Worm (Caenorhabditis elegans) whole organism, L2 larva: ENCODE measurements around the gene emc-3.

ENCODE experiments used
- blmp-1 ChIP-seq: sonication (generic microtip); optimal IDR thresholded peaks from 2 replicates; lab custom pipeline; 2017; ENCODE audit warnings: missing genetic modification characterization, mild to moderate bottlenecking, missing compliant biosample characterization, antibody characterized with exemption, moderate library complexity; ENCODE audit not compliant: insufficient read depth
- elt-3 ChIP-seq: sonication (generic microtip); optimal IDR thresholded peaks from 2 replicates; lab custom pipeline; 2017; ENCODE audit warnings: missing biosample characterization, missing genetic modification characterization
- lin-39 ChIP-seq: fragments of 150-350 bp; optimal IDR thresholded peaks from 2 replicates; lab custom pipeline; 2014; ENCODE audit warnings: missing biosample characterization, missing genetic modification reagents, missing genetic modification characterization
- nhr-6 ChIP-seq: fragments of 150-350 bp; optimal IDR thresholded peaks from 2 replicates; lab custom pipeline; 2014; ENCODE audit warnings: missing biosample characterization, missing genetic modification characterization
- nhr-77 ChIP-seq: fragments of 150-350 bp; optimal IDR thresholded peaks from 2 replicates; lab custom pipeline; 2014; ENCODE audit warnings: missing biosample characterization, missing genetic modification characterization
- skn-1 ChIP-seq: sonication (generic microtip); optimal IDR thresholded peaks from 2 replicates; lab custom pipeline; 2017; ENCODE audit warnings: missing biosample characterization, missing genetic modification characterization
- unc-62 ChIP-seq: fragments of 150-350 bp; optimal IDR thresholded peaks from 2 replicates; lab custom pipeline; 2014; ENCODE audit warnings: missing biosample characterization, missing genetic modification reagents, missing genetic modification characterization

DNA sequence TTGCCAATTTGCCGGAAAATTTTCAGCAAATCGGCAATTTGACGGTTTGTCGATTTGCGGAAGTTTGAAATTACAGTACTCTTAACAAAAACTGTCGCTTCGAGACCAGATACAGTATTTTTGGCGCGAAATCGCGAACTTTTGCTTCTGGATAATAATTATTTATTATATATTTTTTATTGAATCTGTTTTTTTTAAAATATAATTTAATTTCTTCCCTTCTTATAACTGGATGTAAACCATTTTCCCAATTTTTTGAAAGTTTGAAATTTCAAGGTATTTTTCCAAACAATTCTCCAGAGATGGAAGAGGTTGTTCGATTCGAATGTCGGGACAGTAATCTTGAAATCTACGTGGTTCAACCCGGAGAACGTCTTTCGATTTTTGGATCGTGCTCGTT, 40.5 kb upstream of the emc-3 start, which contains the start of gene nol-9:
- TF ChIP-seq elt-3 (tag; lab: Kevin White, UChicago) (no peak), skn-1 (tag; lab: Kevin White, UChicago) (no peak), nhr-77 (tag; lab: Kevin White, UChicago) (no peak), unc-62 (no peak), nhr-6 (tag; lab: Kevin White, UChicago) (no peak), lin-39 (tag; lab: Kevin White, UChicago) (no peak), blmp-1 (tag; lab: Kevin White, UChicago) (no peak)
